Worm (Caenorhabditis elegans) whole organism, L2 larva: ENCODE results near the gene col-36.

Experiments
- ama-1 ChIP-seq: fragments of 150-350 bp; optimal IDR thresholded peaks from 2 replicates; lab custom pipeline; 2018; ENCODE audit warnings: inconsistent platforms
- elt-3 ChIP-seq: sonication (generic microtip); optimal IDR thresholded peaks from 2 replicates; lab custom pipeline; 2017; ENCODE audit warnings: missing biosample characterization, missing genetic modification characterization
- lsy-2 ChIP-seq, 2 experiments: fragments of 150-350 bp in 1 of 2; sonication (generic microtip) in 1 of 2; optimal IDR thresholded peaks; 2 replicates each; lab custom pipeline; 2014 to 2017; ENCODE audit warnings: missing biosample characterization in 2 of 2, missing genetic modification characterization in 2 of 2
- unc-55 ChIP-seq: fragments of 150-350 bp; sonication (generic microtip); optimal IDR thresholded peaks from 3 replicates; lab custom pipeline; 2014; ENCODE audit warnings: missing biosample characterization, missing genetic modification reagents, missing genetic modification characterization
- unc-62 ChIP-seq: fragments of 150-350 bp; optimal IDR thresholded peaks from 2 replicates; lab custom pipeline; 2014; ENCODE audit warnings: missing biosample characterization, missing genetic modification reagents, missing genetic modification characterization

DNA sequence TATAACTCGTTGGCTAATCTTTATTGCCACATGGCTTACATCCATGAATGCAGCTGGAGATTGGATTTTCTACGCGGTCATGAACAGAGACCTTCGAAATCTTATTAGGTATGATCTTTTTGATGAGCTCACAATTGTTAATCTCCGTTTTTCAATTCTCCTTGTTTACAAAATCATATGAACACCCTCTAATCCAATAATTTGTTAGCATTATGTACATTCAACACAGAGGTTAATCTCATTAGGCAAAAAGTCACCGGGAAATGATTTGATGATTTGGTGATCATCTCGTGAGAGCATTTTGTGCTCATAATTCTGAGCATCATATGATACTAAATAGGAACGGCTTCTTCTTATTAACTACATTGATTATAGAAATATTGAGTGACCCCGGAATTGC, 22.4 kb downstream of the col-36 start:
- TF ChIP-seq unc-62 (no peak), unc-55 (GFP tag; lab: Kevin White, UChicago) (no peak), lsy-2 (tag; optimal IDR thresholded peaks at IDR 0.05; lab: Kevin White, UChicago) (no peak), ama-1 (lab: Kevin White, UChicago) (no peak), elt-3 (tag; lab: Kevin White, UChicago) (no peak)
